Worm (Caenorhabditis elegans) whole organism, mixed stage, embryonic: Measurements from ENCODE around the gene col-108.

ENCODE experiments used
- lin-32 ChIP-seq: fragments of 200-800 bp; sonication (Bioruptor generic); optimal IDR thresholded peaks from 2 replicates; lab custom pipeline; 2018; ENCODE audit warnings: mild to moderate bottlenecking, missing genetic modification characterization, missing compliant biosample characterization
- nhr-237 ChIP-seq: fragments of 150-350 bp; optimal IDR thresholded peaks from 2 replicates; lab custom pipeline; 2014; ENCODE audit warnings: missing biosample characterization, missing genetic modification characterization

DNA sequence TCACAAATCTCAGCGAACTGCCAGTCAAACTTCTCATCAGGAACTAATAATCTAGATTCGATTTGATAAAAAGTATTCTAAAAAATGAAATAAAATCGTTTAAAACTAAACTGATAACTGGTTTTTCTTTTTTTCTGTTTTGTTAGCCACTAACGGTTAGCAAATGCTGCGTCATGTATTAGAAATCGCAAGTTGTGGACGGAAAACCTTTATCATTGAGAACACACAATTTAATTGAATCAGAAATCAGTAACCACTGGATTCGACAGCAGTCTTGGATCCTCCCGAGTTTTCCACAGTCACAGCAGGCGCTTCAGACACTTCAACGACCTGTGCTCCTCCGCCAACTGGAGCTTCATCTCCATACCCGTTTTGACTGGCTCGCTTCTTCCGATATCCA, 45.4 kb upstream of the col-108 start:
- TF ChIP-seq lin-32 (no peak), nhr-237 (tag; lab: Kevin White, UChicago) (no peak)
